Worm (Caenorhabditis elegans) whole organism, young adult: ENCODE results near the gene Y22D7AL.11.

Source experiments
- Y53G8AR.9 ChIP-seq: fragments of 200-800 bp; sonication (Bioruptor generic); conservative IDR thresholded peaks from 2 replicates; pipeline ENCODE4 v1.3.6; 2022; ENCODE audit warnings: missing genetic modification reagents, missing genetic modification characterization, missing compliant biosample characterization
- ceh-79 ChIP-seq: sonication (generic microtip); optimal IDR thresholded peaks from 2 replicates; lab custom pipeline; 2017; ENCODE audit warnings: mild to moderate bottlenecking, missing genetic modification characterization, missing compliant biosample characterization
- pha-4 ChIP-seq: fragments of 150-350 bp; sonication (generic microtip); optimal IDR thresholded peaks from 2 replicates; lab custom pipeline; 2014; ENCODE audit warnings: missing biosample characterization, missing genetic modification reagents, missing genetic modification characterization
- somi-1 ChIP-seq: fragments of 200-800 bp; sonication (Bioruptor generic); optimal IDR thresholded peaks from 2 replicates; lab custom pipeline; 2018; ENCODE audit warnings: mild to moderate bottlenecking, missing genetic modification characterization, missing compliant biosample characterization

DNA sequence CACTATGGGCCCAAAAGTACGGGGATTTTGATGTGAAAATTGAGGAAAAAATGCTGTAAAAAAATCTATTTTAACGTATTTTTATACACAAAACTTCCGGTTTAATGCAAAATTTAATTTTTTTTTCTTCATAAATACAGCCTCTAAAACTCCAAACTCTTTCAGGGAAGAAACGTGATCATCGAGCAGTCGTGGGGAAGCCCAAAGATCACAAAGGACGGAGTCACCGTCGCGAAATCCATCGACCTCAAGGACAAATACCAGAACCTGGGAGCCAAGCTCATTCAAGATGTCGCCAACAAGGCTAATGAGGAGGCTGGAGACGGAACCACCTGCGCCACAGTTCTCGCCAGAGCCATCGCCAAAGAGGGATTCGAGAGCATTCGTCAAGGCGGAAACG lies 14.3 kb downstream of the Y22D7AL.11 start:
- TF ChIP-seq Y53G8AR.9 (GFP tag; lab: Robert Waterston, UW) (0 out of 2 replicates have a peak, but pooled peaks have one; percentile 37), pha-4 (tag; lab: Kevin White, UChicago) (no peak), ceh-79 (no peak), somi-1 (GFP tag; lab: Kevin White, UChicago) (no peak)
